Fruit fly (Drosophila melanogaster): ENCODE results near the gene CG7950.

CG7950 gene

DNA sequence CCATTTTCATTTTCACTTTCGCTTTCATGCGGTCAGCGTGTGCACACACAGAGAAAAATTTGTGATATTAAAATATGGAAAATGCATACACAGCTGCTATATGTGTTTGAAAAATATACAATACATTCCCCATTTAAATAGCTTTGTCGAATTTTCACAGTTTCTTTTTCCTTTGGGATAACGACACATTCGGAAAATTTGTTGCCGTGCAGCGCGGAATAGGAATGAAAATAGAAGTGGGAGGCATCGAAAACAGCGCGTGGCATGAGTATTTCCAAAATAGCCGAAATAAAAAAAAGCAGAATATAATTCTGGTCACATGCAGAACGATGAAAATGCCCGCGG lies 36.0 kb downstream of the CG7950 start (continued):
- TF ChIP-seq D19A (tag; optimal IDR thresholded peaks at IDR 0.05) (peak; percentile 72), Dad (GFP tag; optimal IDR thresholded peaks at IDR 0.05) (peak; percentile 88), org-1 (GFP tag; optimal IDR thresholded peaks at IDR 0.05) (peak; percentile 78), otp (GFP tag; IDR thresholded peaks at IDR 0.05) (peak; percentile 80; the same call in 2 of the 3 replicates), odd (GFP tag; optimal IDR thresholded peaks at IDR 0.05) (peak; percentile 68), Elba2 (GFP tag; optimal IDR thresholded peaks at IDR 0.05) (no peak), br (optimal IDR thresholded peaks at IDR 0.05) (no peak), CG3847 (GFP tag; IDR thresholded peaks at IDR 0.05) (peak; percentile 87), disco-r (GFP tag; optimal IDR thresholded peaks at IDR 0.05) (peak; percentile 75), fd64A (GFP tag; optimal IDR thresholded peaks at IDR 0.05) (peak; percentile 71), abd-A (tag; optimal IDR thresholded peaks at IDR 0.05) (peak; percentile 35), Mad (GFP tag; optimal IDR thresholded peaks at IDR 0.05) (peak; percentile 74), D (optimal IDR thresholded peaks at IDR 0.05) (no peak), D (GFP tag; optimal IDR thresholded peaks at IDR 0.05) (peak; percentile 77), tx (GFP tag; optimal IDR thresholded peaks at IDR 0.05) (peak; percentile 83), slbo (GFP tag; IDR thresholded peaks at IDR 0.05) (peak; percentile 93), CG9609 (GFP tag; optimal IDR thresholded peaks at IDR 0.05) (peak; percentile 78), Deaf1 (tag; optimal IDR thresholded peaks at IDR 0.05) (peak; percentile 49), ken (GFP tag; IDR thresholded peaks at IDR 0.05) (peak; percentile 79), CG12391 (tag; optimal IDR thresholded peaks at IDR 0.05) (peak; percentile 86), zf30C (GFP tag; optimal IDR thresholded peaks at IDR 0.05) (peak; percentile 69), YL-1 (GFP tag; optimal IDR thresholded peaks at IDR 0.05) (peak; percentile 16), CG11247 (GFP tag; IDR thresholded peaks at IDR 0.05) (peak; percentile 87), GATAe (GFP tag; conservative IDR thresholded peaks at IDR 0.05) (no peak; the same call in 1 of the 2 replicates), CG15696 (tag; optimal IDR thresholded peaks at IDR 0.05) (peak; percentile 39), CG13123 (GFP tag; optimal IDR thresholded peaks at IDR 0.05) (peak; percentile 65), CG2202 (tag; optimal IDR thresholded peaks at IDR 0.05) (peak; percentile 59), CG6791 (GFP tag; IDR thresholded peaks at IDR 0.05; ENCODE audit: partially characterized antibody) (no peak), CG6272 (GFP tag; IDR thresholded peaks at IDR 0.05) (peak; percentile 74), lola (GFP tag; optimal IDR thresholded peaks at IDR 0.05) (peak in 1 of 3 experiments; percentile 59), MESR4 (GFP tag; optimal IDR thresholded peaks at IDR 0.05) (peak; percentile 14), CkIIα-i1 (GFP tag; IDR thresholded peaks at IDR 0.05) (0 out of 2 replicates have a peak, but pooled peaks have one; percentile 40), CG3995 (GFP tag; optimal IDR thresholded peaks at IDR 0.05) (no peak), unpg (GFP tag; optimal IDR thresholded peaks at IDR 0.05) (peak; percentile 86), CG9437 (GFP tag; optimal IDR thresholded peaks at IDR 0.05) (peak; percentile 61), seq (GFP tag; IDR thresholded peaks at IDR 0.05) (peak; percentile 89), CG4617 (GFP tag; optimal IDR thresholded peaks at IDR 0.05; ENCODE audit: borderline replicate concordance) (peak; percentile 48), CG12942 (GFP tag; optimal IDR thresholded peaks at IDR 0.05) (peak; percentile 75), CG10543 (GFP tag; optimal IDR thresholded peaks at IDR 0.05) (peak; percentile 56), HLH54F (GFP tag; optimal IDR thresholded peaks at IDR 0.05) (peak; percentile 83), CG1233 (GFP tag; optimal IDR thresholded peaks at IDR 0.05) (peak; percentile 71), Ravus (GFP tag; IDR thresholded peaks at IDR 0.05) (peak; percentile 64), ttk (GFP tag; IDR thresholded peaks at IDR 0.05) (peak; percentile 86), CG1602 (GFP tag; optimal IDR thresholded peaks at IDR 0.05) (peak; percentile 73), CG8388 (GFP tag; optimal IDR thresholded peaks at IDR 0.05) (peak; percentile 83), tap (tag; optimal IDR thresholded peaks at IDR 0.05) (peak; percentile 84), pita (GFP tag; optimal IDR thresholded peaks at IDR 0.05) (no peak), CG3838 (GFP tag; optimal IDR thresholded peaks at IDR 0.05) (peak; percentile 76), Bgb (GFP tag; IDR thresholded peaks at IDR 0.05; ENCODE audit: partially characterized antibody) (no peak), sens (GFP tag) (peak; percentile 95), sens-2 (GFP tag; IDR thresholded peaks at IDR 0.05) (peak; percentile 78), CG6654 (GFP tag; optimal IDR thresholded peaks at IDR 0.05) (peak; percentile 55)
